Worm (Caenorhabditis elegans) whole organism, L4/young adult: Measurements from ENCODE around the gene nhr-129.

Experiments used
- W03F9.2 ChIP-seq: fragments of 150-350 bp; optimal IDR thresholded peaks from 2 replicates; lab custom pipeline; 2014; ENCODE audit warnings: missing biosample characterization, missing genetic modification characterization
- dao-5 ChIP-seq: sonication (generic microtip); optimal IDR thresholded peaks from 2 replicates; lab custom pipeline; 2016; ENCODE audit warnings: missing genotype, missing genetic modification characterization, moderate library complexity, missing compliant biosample characterization
- him-1 ChIP-seq: sonication (generic microtip); optimal IDR thresholded peaks from 2 replicates; lab custom pipeline; 2016; ENCODE audit warnings: missing genotype, missing genetic modification reagents, missing genetic modification characterization, missing compliant biosample characterization

DNA sequence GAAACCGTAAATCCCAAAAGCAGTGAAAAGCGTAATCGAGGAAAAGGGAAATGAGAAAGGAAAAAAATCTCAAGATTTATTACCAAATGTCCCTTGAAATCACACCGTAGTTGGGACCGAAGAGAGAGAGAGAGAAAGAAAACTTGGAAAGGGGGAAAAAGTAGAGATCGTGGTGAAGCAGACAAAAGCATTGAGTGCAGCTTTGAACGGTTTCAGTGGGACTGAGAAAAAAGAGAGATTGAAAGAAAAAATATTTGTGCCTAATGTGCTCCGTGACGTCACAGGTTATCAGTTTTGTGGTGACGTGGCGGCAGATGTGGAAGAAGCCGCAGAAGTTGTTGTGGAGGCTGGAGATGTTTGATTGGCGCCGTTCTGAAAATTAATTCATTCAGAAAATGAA, 39.4 kb upstream of the nhr-129 start:
- TF ChIP-seq dao-5 (tag; lab: Kevin White, UChicago) = no peak
- no peak for TF ChIP-seq W03F9.2 (tag; lab: Kevin White, UChicago)
- no peak for TF ChIP-seq him-1 (tag; lab: Kevin White, UChicago)
